Worm (Caenorhabditis elegans) whole organism, L3 larva: ENCODE results near the gene sra-37.
A peak's percentile ranks its signal among the peaks of the same experiment; 100 is the strongest.

Source experiments
- R02D3.7 ChIP-seq: fragments of 150-350 bp; optimal IDR thresholded peaks from 2 replicates; lab custom pipeline; 2014; ENCODE audit warnings: missing biosample characterization, missing genetic modification characterization
- ZK546.5 ChIP-seq: sonication (generic microtip); optimal IDR thresholded peaks from 2 replicates; lab custom pipeline; 2017; ENCODE audit warnings: missing biosample characterization, missing genetic modification characterization
- aly-2 ChIP-seq: fragments of 150-350 bp; optimal IDR thresholded peaks from 2 replicates; lab custom pipeline; 2014; ENCODE audit warnings: missing biosample characterization, missing genetic modification characterization
- ama-1 ChIP-seq: fragments of 150-350 bp; optimal IDR thresholded peaks from 2 replicates; lab custom pipeline; 2018
- ceh-16 ChIP-seq: sonication (generic microtip); optimal IDR thresholded peaks from 2 replicates; lab custom pipeline; 2017; ENCODE audit warnings: missing biosample characterization, missing genetic modification characterization
- ceh-28 ChIP-seq: fragments of 150-350 bp; optimal IDR thresholded peaks from 2 replicates; lab custom pipeline; 2014; ENCODE audit warnings: missing biosample characterization, missing genetic modification reagents, missing genetic modification characterization
- ceh-82 ChIP-seq: fragments of 150-350 bp; optimal IDR thresholded peaks from 2 replicates; lab custom pipeline; 2014; ENCODE audit warnings: missing biosample characterization, missing genetic modification characterization
- ceh-9 ChIP-seq: sonication (generic microtip); optimal IDR thresholded peaks from 2 replicates; lab custom pipeline; 2018; ENCODE audit warnings: missing biosample characterization, missing genetic modification characterization
- daf-12 ChIP-seq: fragments of 150-350 bp; optimal IDR thresholded peaks from 2 replicates; lab custom pipeline; 2014; ENCODE audit warnings: missing biosample characterization, missing genetic modification reagents, missing genetic modification characterization
- elt-1 ChIP-seq: fragments of 150-350 bp; optimal IDR thresholded peaks from 2 replicates; lab custom pipeline; 2014; ENCODE audit warnings: missing biosample characterization, missing genetic modification characterization
- elt-2 ChIP-seq: sonication (generic microtip); optimal IDR thresholded peaks from 2 replicates; lab custom pipeline; 2016; ENCODE audit warnings: missing genetic modification reagents, mild to moderate bottlenecking, missing genetic modification characterization, missing compliant biosample characterization
- elt-3 ChIP-seq, 3 experiments: fragments of 150-350 bp in 1 of 3; sonication (generic microtip) in 2 of 3; optimal IDR thresholded peaks; 2 replicates in 2 of 3; 4 replicates in 1 of 3; lab custom pipeline; 2014 to 2017; ENCODE audit warnings: missing biosample characterization in 3 of 3, missing genetic modification characterization in 3 of 3
- eor-1 ChIP-seq, 2 experiments: fragments of 150-350 bp; optimal IDR thresholded peaks; 2 replicates each; lab custom pipeline; 2014 to 2018; ENCODE audit warnings: missing biosample characterization in 2 of 2, missing genetic modification characterization in 2 of 2
- fkh-2 ChIP-seq: fragments of 150-350 bp; optimal IDR thresholded peaks from 2 replicates; lab custom pipeline; 2014; ENCODE audit warnings: missing biosample characterization, missing genetic modification reagents, missing genetic modification characterization
- hmg-11 ChIP-seq: sonication (generic microtip); optimal IDR thresholded peaks from 2 replicates; lab custom pipeline; 2016; ENCODE audit warnings: missing genetic modification characterization, missing compliant biosample characterization
- jun-1 ChIP-seq: fragments of 150-350 bp; optimal IDR thresholded peaks from 2 replicates; lab custom pipeline; 2014; ENCODE audit warnings: missing biosample characterization, missing genetic modification reagents, missing genetic modification characterization
- lin-15B ChIP-seq: fragments of 150-350 bp; optimal IDR thresholded peaks from 2 replicates; lab custom pipeline; 2014; ENCODE audit warnings: missing biosample characterization, missing genetic modification characterization
- lin-39 ChIP-seq: fragments of 150-350 bp; optimal IDR thresholded peaks from 2 replicates; lab custom pipeline; 2018; ENCODE audit warnings: missing biosample characterization, missing genetic modification reagents, missing genetic modification characterization
- lsy-12 ChIP-seq: sonication (generic microtip); optimal IDR thresholded peaks from 2 replicates; lab custom pipeline; 2016; ENCODE audit warnings: mild to moderate bottlenecking, missing genetic modification characterization, missing compliant biosample characterization
- mdl-1 ChIP-seq: fragments of 150-350 bp; optimal IDR thresholded peaks from 2 replicates; lab custom pipeline; 2014; ENCODE audit warnings: missing biosample characterization, missing genetic modification characterization
- mml-1 ChIP-seq: fragments of 150-350 bp; sonication (generic microtip); optimal IDR thresholded peaks from 3 replicates; lab custom pipeline; 2014; ENCODE audit warnings: missing biosample characterization, missing genetic modification characterization
- nfya-1 ChIP-seq: sonication (generic microtip); optimal IDR thresholded peaks from 2 replicates; lab custom pipeline; 2017; ENCODE audit warnings: missing genetic modification characterization, mild to moderate bottlenecking, missing compliant biosample characterization, antibody characterized with exemption, moderate library complexity; ENCODE audit not compliant: insufficient read depth
- nhr-11 ChIP-seq: fragments of 150-350 bp; optimal IDR thresholded peaks from 2 replicates; lab custom pipeline; 2014; ENCODE audit warnings: missing biosample characterization, missing genetic modification characterization
- nhr-12 ChIP-seq: fragments of 150-350 bp; optimal IDR thresholded peaks from 2 replicates; lab custom pipeline; 2014; ENCODE audit warnings: missing biosample characterization, missing genetic modification characterization
- nhr-23 ChIP-seq: fragments of 150-350 bp; optimal IDR thresholded peaks from 2 replicates; lab custom pipeline; 2014; ENCODE audit warnings: missing biosample characterization, missing genetic modification reagents, missing genetic modification characterization
- nhr-237 ChIP-seq: fragments of 150-350 bp; optimal IDR thresholded peaks from 2 replicates; lab custom pipeline; 2014; ENCODE audit warnings: missing biosample characterization, missing genetic modification characterization
- nhr-25 ChIP-seq: sonication (generic microtip); optimal IDR thresholded peaks from 2 replicates; lab custom pipeline; 2017; ENCODE audit warnings: missing biosample characterization, missing genetic modification characterization
- nhr-28 ChIP-seq: fragments of 150-350 bp; optimal IDR thresholded peaks from 2 replicates; lab custom pipeline; 2014; ENCODE audit warnings: missing biosample characterization, missing genetic modification characterization
- nhr-43 ChIP-seq: sonication (generic microtip); optimal IDR thresholded peaks from 2 replicates; lab custom pipeline; 2016; ENCODE audit warnings: mild to moderate bottlenecking, missing genetic modification characterization, missing compliant biosample characterization; ENCODE audit not compliant: poor library complexity, severe bottlenecking
- nhr-67 ChIP-seq: fragments of 150-350 bp; optimal IDR thresholded peaks from 2 replicates; lab custom pipeline; 2014; ENCODE audit warnings: missing biosample characterization, missing genetic modification characterization
- nhr-76 ChIP-seq: fragments of 150-350 bp; sonication (generic microtip); optimal IDR thresholded peaks from 5 replicates; lab custom pipeline; 2014; ENCODE audit warnings: missing biosample characterization, missing genetic modification characterization
- nhr-77 ChIP-seq: fragments of 150-350 bp; optimal IDR thresholded peaks from 2 replicates; lab custom pipeline; 2014; ENCODE audit warnings: missing biosample characterization, missing genetic modification characterization
- pha-4 ChIP-seq: fragments of 150-350 bp; optimal IDR thresholded peaks from 2 replicates; lab custom pipeline; 2014; ENCODE audit warnings: missing biosample characterization, missing genetic modification reagents, missing genetic modification characterization
- pqm-1 ChIP-seq: fragments of 150-350 bp; optimal IDR thresholded peaks from 2 replicates; lab custom pipeline; 2017; ENCODE audit warnings: missing biosample characterization, missing genetic modification characterization, inconsistent platforms
- sea-2 ChIP-seq: fragments of 150-350 bp; sonication (generic microtip); optimal IDR thresholded peaks from 4 replicates; lab custom pipeline; 2014; ENCODE audit warnings: missing biosample characterization, missing genetic modification reagents, missing genetic modification characterization
- skn-1 ChIP-seq: fragments of 150-350 bp; optimal IDR thresholded peaks from 2 replicates; lab custom pipeline; 2014; ENCODE audit warnings: missing biosample characterization, missing genetic modification characterization
- snpc-4 ChIP-seq: fragments of 150-350 bp; optimal IDR thresholded peaks from 2 replicates; lab custom pipeline; 2014; ENCODE audit warnings: missing biosample characterization, missing genetic modification characterization
- tbx-2 ChIP-seq: sonication (generic microtip); optimal IDR thresholded peaks from 2 replicates; lab custom pipeline; 2016; ENCODE audit warnings: mild to moderate bottlenecking, missing genetic modification characterization, missing compliant biosample characterization
- unc-39 ChIP-seq: sonication (generic microtip); optimal IDR thresholded peaks from 4 replicates; lab custom pipeline; 2017; ENCODE audit warnings: missing biosample characterization, missing genetic modification characterization
- unc-62 ChIP-seq: fragments of 150-350 bp; sonication (generic microtip); optimal IDR thresholded peaks from 4 replicates; lab custom pipeline; 2014; ENCODE audit warnings: missing biosample characterization, missing genetic modification reagents, missing genetic modification characterization
- ztf-11 ChIP-seq: fragments of 150-350 bp; optimal IDR thresholded peaks from 2 replicates; lab custom pipeline; 2014; ENCODE audit warnings: missing biosample characterization, missing genetic modification characterization
- ztf-4 ChIP-seq: fragments of 150-350 bp; optimal IDR thresholded peaks from 2 replicates; lab custom pipeline; 2014; ENCODE audit warnings: missing biosample characterization, missing genetic modification characterization

Gene sra-37

ce11 chrX:13937910-13938309 is 44.8 kb upstream of the sra-37 start:
- peak; percentile 83 to 98 (median 92) for TF ChIP-seq elt-3 (tag; optimal IDR thresholded peaks at IDR 0.05; lab: Kevin White, UChicago)
- TF ChIP-seq unc-62 (GFP tag; lab: Kevin White, UChicago), result no peak
- no peak for TF ChIP-seq ztf-11 (tag; lab: Kevin White, UChicago)
- TF ChIP-seq elt-1, result no peak
- TF ChIP-seq tbx-2, result no peak
- no peak for TF ChIP-seq nhr-77
- no peak for TF ChIP-seq ceh-16 (tag; lab: Kevin White, UChicago)
- no peak for TF ChIP-seq eor-1 (tag; optimal IDR thresholded peaks at IDR 0.05; lab: Kevin White, UChicago)
- no peak for TF ChIP-seq R02D3.7 (tag; lab: Kevin White, UChicago)
- TF ChIP-seq nhr-11 (tag; lab: Kevin White, UChicago), result no peak
- TF ChIP-seq daf-12, result no peak
- no peak for TF ChIP-seq nhr-28 (tag; lab: Kevin White, UChicago)
- peak; percentile 39 for TF ChIP-seq nhr-23
- peak; percentile 25 for TF ChIP-seq nhr-25 (tag; lab: Kevin White, UChicago)
- TF ChIP-seq ceh-9 (tag; lab: Kevin White, UChicago), result no peak
- no peak for TF ChIP-seq skn-1
- TF ChIP-seq aly-2, result no peak
- TF ChIP-seq ama-1 (lab: Kevin White, UChicago), result no peak
- no peak for TF ChIP-seq nhr-43 (tag; lab: Kevin White, UChicago)
- TF ChIP-seq snpc-4, result no peak
- no peak for TF ChIP-seq nhr-12 (tag; lab: Kevin White, UChicago)
- TF ChIP-seq ceh-28 (tag; lab: Kevin White, UChicago), result no peak
- TF ChIP-seq pqm-1 (tag; lab: Kevin White, UChicago), result no peak
- TF ChIP-seq nfya-1 (tag; lab: Kevin White, UChicago), result peak; percentile 40
- TF ChIP-seq pha-4 (tag; lab: Kevin White, UChicago), result no peak
- no peak for TF ChIP-seq nhr-67 (tag; lab: Kevin White, UChicago)
- TF ChIP-seq elt-2, result no peak
- no peak for TF ChIP-seq jun-1
- TF ChIP-seq nhr-76 (tag; lab: Kevin White, UChicago), result no peak
- no peak for TF ChIP-seq fkh-2 (tag; lab: Kevin White, UChicago)
- TF ChIP-seq ZK546.5 (tag; lab: Kevin White, UChicago), result no peak
- no peak for TF ChIP-seq ceh-82 (tag; lab: Kevin White, UChicago)
- no peak for TF ChIP-seq sea-2 (GFP tag; lab: Kevin White, UChicago)
- no peak for TF ChIP-seq hmg-11 (tag; lab: Kevin White, UChicago)

DNA sequence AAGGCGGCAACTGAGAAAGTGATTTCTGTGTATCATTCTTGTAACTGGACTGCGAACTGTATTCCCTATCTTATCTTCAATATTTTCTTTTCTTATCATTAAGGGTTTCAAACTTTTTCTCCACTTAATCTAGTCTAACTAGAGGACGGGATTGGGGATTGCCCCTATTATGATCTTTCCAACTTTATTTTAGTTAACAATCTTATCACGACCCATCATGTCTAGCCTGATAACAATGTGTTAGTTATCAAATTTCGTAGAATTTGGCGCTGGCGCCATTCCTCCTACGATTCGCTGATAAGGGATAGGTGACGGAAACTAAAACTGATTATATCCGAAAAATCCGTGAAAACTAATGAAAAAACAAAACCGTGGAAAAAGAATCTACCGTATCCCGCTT is 44.2 kb upstream of the sra-37 start:
- TF ChIP-seq aly-2 (no peak), nhr-76 (tag; lab: Kevin White, UChicago) (no peak), pqm-1 (tag; lab: Kevin White, UChicago) (peak; percentile 94), elt-2 (peak; percentile 85), ztf-4 (tag; lab: Kevin White, UChicago) (no peak), fkh-2 (tag; lab: Kevin White, UChicago) (no peak), tbx-2 (no peak), nhr-11 (tag; lab: Kevin White, UChicago) (no peak), R02D3.7 (tag; lab: Kevin White, UChicago) (peak; percentile 66), daf-12 (no peak), nhr-67 (tag; lab: Kevin White, UChicago) (no peak), lin-15B (tag; lab: Kevin White, UChicago) (no peak), lin-39 (tag; lab: Kevin White, UChicago) (no peak), lsy-12 (tag; lab: Kevin White, UChicago) (no peak), elt-3 (tag; optimal IDR thresholded peaks at IDR 0.05; lab: Kevin White, UChicago) (peak; percentile 69 to 99 (median 78)), mml-1 (tag; lab: Kevin White, UChicago) (no peak), ZK546.5 (tag; lab: Kevin White, UChicago) (no peak), ceh-82 (tag; lab: Kevin White, UChicago) (no peak), nhr-237 (no peak), unc-39 (no peak), nfya-1 (tag; lab: Kevin White, UChicago) (no peak), ztf-11 (tag; lab: Kevin White, UChicago) (no peak), mdl-1 (tag; lab: Kevin White, UChicago) (no peak), ceh-28 (tag; lab: Kevin White, UChicago) (no peak)
- TF ChIP-seq, all 47 proteins: peak for 4
